Worm (Caenorhabditis elegans): Measurements from ENCODE around the gene sip-1.

ce11 chrIII:10537003-10537402 is 30.4 kb upstream of the sip-1 start:
- TF ChIP-seq unc-62 (GFP tag; optimal IDR thresholded peaks at IDR 0.05) = no peak
- no peak for TF ChIP-seq unc-39 (tag; optimal IDR thresholded peaks at IDR 0.05)
- no peak for TF ChIP-seq nhr-76 (tag; optimal IDR thresholded peaks at IDR 0.05)
- TF ChIP-seq nhr-12 (tag; optimal IDR thresholded peaks at IDR 0.05) = no peak
- no peak for TF ChIP-seq ces-1 (GFP tag; optimal IDR thresholded peaks at IDR 0.05)
- TF ChIP-seq nhr-28 (tag; optimal IDR thresholded peaks at IDR 0.05) = no peak
- TF ChIP-seq elt-1 (tag; optimal IDR thresholded peaks at IDR 0.05; ENCODE audit: borderline replicate concordance, insufficient read depth) = no peak
- no peak for TF ChIP-seq nhr-237 (tag; optimal IDR thresholded peaks at IDR 0.05)
- no peak for TF ChIP-seq sptf-1 (tag; optimal IDR thresholded peaks at IDR 0.05)
- TF ChIP-seq lin-13 (tag; optimal IDR thresholded peaks at IDR 0.05) = no peak
- TF ChIP-seq mep-1 (tag; optimal IDR thresholded peaks at IDR 0.05) = no peak
- no peak for TF ChIP-seq lin-32 (GFP tag; optimal IDR thresholded peaks at IDR 0.05)

Measured in whole organism, mixed stage, embryonic.